Worm (Caenorhabditis elegans): ENCODE data around the gene Y54G2A.19.
A peak's percentile ranks its signal among the peaks of the same experiment; 100 is the strongest.

Y54G2A.19 gene

ce11 chrIV:2925591-2925990, 31.1 kb upstream of the Y54G2A.19 start, which contains the start of gene ubc-13:
ubc-13 (minus strand) TSS chrIV:2925691.
- no peak for TF ChIP-seq F10E7.11 (tag; optimal IDR thresholded peaks at IDR 0.05)
- no peak for TF ChIP-seq Y53G8AR.9 (GFP tag; conservative IDR thresholded peaks at IDR 0.05)
- no peak for TF ChIP-seq ztf-3 (GFP tag; optimal IDR thresholded peaks at IDR 0.05)
- no peak for TF ChIP-seq mes-4 (tag; optimal IDR thresholded peaks at IDR 0.05)
- no peak for TF ChIP-seq lsl-1 (GFP tag; optimal IDR thresholded peaks at IDR 0.05)
- TF ChIP-seq B0261.1 (tag; optimal IDR thresholded peaks at IDR 0.05) = no peak
- TF ChIP-seq B0019.2 (GFP tag; conservative IDR thresholded peaks at IDR 0.05) = no peak
- TF ChIP-seq ceh-79 (tag; optimal IDR thresholded peaks at IDR 0.05) = no peak
- no peak for TF ChIP-seq nfya-2 (GFP tag; IDR thresholded peaks at IDR 0.05)
- no peak for TF ChIP-seq attf-6 (GFP tag; IDR thresholded peaks at IDR 0.05)
- TF ChIP-seq egrh-3 (GFP tag; IDR thresholded peaks at IDR 0.05) = no peak
- TF ChIP-seq tbp1 (GFP tag; optimal IDR thresholded peaks at IDR 0.05) = no peak
- no peak for TF ChIP-seq madf-10 (tag; optimal IDR thresholded peaks at IDR 0.05)
- TF ChIP-seq D2030.7 (GFP tag; IDR thresholded peaks at IDR 0.05) = no peak
- TF ChIP-seq ekl-4 (GFP tag; IDR thresholded peaks at IDR 0.05) = no peak
- no peak for TF ChIP-seq zfh-2 (GFP tag; conservative IDR thresholded peaks at IDR 0.05)
- no peak for TF ChIP-seq F57A8.1 (GFP tag; optimal IDR thresholded peaks at IDR 0.05)
- TF ChIP-seq Y95B8A.8 (GFP tag; IDR thresholded peaks at IDR 0.05) = no peak

- TF ChIP-seq cebp-1 (GFP tag; IDR thresholded peaks at IDR 0.05) = no peak
- no peak for TF ChIP-seq cebp-1 (tag; optimal IDR thresholded peaks at IDR 0.05)
- TF ChIP-seq hlh-12 (tag; optimal IDR thresholded peaks at IDR 0.05) = no peak
- TF ChIP-seq hlh-26 (GFP tag; conservative IDR thresholded peaks at IDR 0.05) = no peak
- no peak for TF ChIP-seq repo-1 (tag; optimal IDR thresholded peaks at IDR 0.05)
- no peak for TF ChIP-seq lir-1 (GFP tag; conservative IDR thresholded peaks at IDR 0.05)
- no peak for TF ChIP-seq B0035.1 (tag; optimal IDR thresholded peaks at IDR 0.05)
- no peak for TF ChIP-seq Y53G8AR.9 (GFP tag; conservative IDR thresholded peaks at IDR 0.05)
- no peak for TF ChIP-seq lin-35 (GFP tag; optimal IDR thresholded peaks at IDR 0.05)
- no peak for TF ChIP-seq nhr-179 (tag; optimal IDR thresholded peaks at IDR 0.05)
- TF ChIP-seq ceh-58 (GFP tag; IDR thresholded peaks at IDR 0.05) = no peak
- TF ChIP-seq nhr-120 (GFP tag; IDR thresholded peaks at IDR 0.05) = no peak
- no peak for TF ChIP-seq nfyb-1 (GFP tag; IDR thresholded peaks at IDR 0.05)
- no peak for TF ChIP-seq sea-2 (GFP tag; IDR thresholded peaks at IDR 0.05)
- TF ChIP-seq F22D6.2 (tag; optimal IDR thresholded peaks at IDR 0.05) = no peak
- no peak for TF ChIP-seq ztf-28 (GFP tag; IDR thresholded peaks at IDR 0.05)
- no peak for TF ChIP-seq unc-62 (GFP tag; optimal IDR thresholded peaks at IDR 0.05)
- no peak for TF ChIP-seq F52B5.7 (tag; optimal IDR thresholded peaks at IDR 0.05)
- TF ChIP-seq madf-6 (GFP tag; IDR thresholded peaks at IDR 0.05) = peak; percentile 68
- no peak for TF ChIP-seq die-1 (tag; optimal IDR thresholded peaks at IDR 0.05)
- TF ChIP-seq T07F8.4 (tag; optimal IDR thresholded peaks at IDR 0.05) = no peak
- peak; percentile 15 for TF ChIP-seq lin-54 (GFP tag; optimal IDR thresholded peaks at IDR 0.05)
- peak; percentile 53 for TF ChIP-seq him-1 (tag; optimal IDR thresholded peaks at IDR 0.05)
- TF ChIP-seq snpc-3.4 (tag; optimal IDR thresholded peaks at IDR 0.05) = peak; percentile 12
- TF ChIP-seq Y79H2A.3 (GFP tag; conservative IDR thresholded peaks at IDR 0.05) = no peak
- no peak for TF ChIP-seq ztf-25 (GFP tag; IDR thresholded peaks at IDR 0.05)
- TF ChIP-seq attf-5 (GFP tag; optimal IDR thresholded peaks at IDR 0.05) = no peak
- no peak for TF ChIP-seq ceh-40 (GFP tag; IDR thresholded peaks at IDR 0.05)
- TF ChIP-seq nhr-90 (tag; optimal IDR thresholded peaks at IDR 0.05) = no peak
- TF ChIP-seq akir-1 (GFP tag; optimal IDR thresholded peaks at IDR 0.05) = no peak
- TF ChIP-seq ztf-26 (tag; optimal IDR thresholded peaks at IDR 0.05) = no peak
- no peak for TF ChIP-seq zim-3 (tag; optimal IDR thresholded peaks at IDR 0.05)
- no peak for TF ChIP-seq hsf-1 (GFP tag; IDR thresholded peaks at IDR 0.05)
- TF ChIP-seq bed-2 (GFP tag; IDR thresholded peaks at IDR 0.05) = no peak
These were observed 27.7 kb upstream of the Y54G2A.19 start, which contains the start of gene fbxc-45 for ce11 chrIV:2922196-2922595. fbxc-45 (minus strand) TSS chrIV:2922243.
